Worm (Caenorhabditis elegans): Measurements from ENCODE around the gene npr-43.

- no peak for TF ChIP-seq snpc-4 (GFP tag; optimal IDR thresholded peaks at IDR 0.05)
- TF ChIP-seq snpc-4 (tag; optimal IDR thresholded peaks at IDR 0.05), result no peak
- TF ChIP-seq dpl-1 (GFP tag; optimal IDR thresholded peaks at IDR 0.05), result no peak
- no peak for TF ChIP-seq ceh-100 (GFP tag; IDR thresholded peaks at IDR 0.05)
- no peak for TF ChIP-seq F55B11.4 (tag; optimal IDR thresholded peaks at IDR 0.05; ENCODE audit: borderline replicate concordance, insufficient read depth)
- TF ChIP-seq dpff-1 (tag; optimal IDR thresholded peaks at IDR 0.05), result no peak
- TF ChIP-seq ceh-91 (GFP tag; IDR thresholded peaks at IDR 0.05), result no peak
Measured at ce11 chrV:14393504-14393903, 14.6 kb upstream of the npr-43 start, which contains the start of gene C15H11.1.

All from whole organism, young adult.